Fruit fly (Drosophila melanogaster) whole organism, embryonic: Measurements from ENCODE around the gene CG6040.

Source experiments
- Asciz ChIP-seq: fragments of 200-800 bp; sonication (Bioruptor generic); optimal IDR thresholded peaks from 2 replicates; lab custom pipeline; 2017; ENCODE audit warnings: missing biosample characterization, mild to moderate bottlenecking, missing genetic modification characterization, missing genetic modification reagents
- CG10147 ChIP-seq: fragments of 200-800 bp; sonication (Bioruptor generic); optimal IDR thresholded peaks from 2 replicates; lab custom pipeline; 2019; ENCODE audit warnings: missing biosample characterization, mild to moderate bottlenecking, missing genetic modification characterization, moderate library complexity
- CG10565 ChIP-seq: fragments of 200-800 bp; sonication (Bioruptor generic); optimal IDR thresholded peaks from 3 replicates; lab custom pipeline; 2016; ENCODE audit warnings: missing biosample characterization, mild to moderate bottlenecking, missing genetic modification characterization
- CG11560 ChIP-seq: fragments of 200-800 bp; sonication (Bioruptor generic); IDR thresholded peaks from 3 replicates; pipeline ENCODE4 v1.3.6; 2022; ENCODE audit warnings: missing biosample characterization, missing genetic modification characterization
- CG12391 ChIP-seq: fragments of 200-800 bp; sonication (Bioruptor generic); optimal IDR thresholded peaks from 3 replicates; lab custom pipeline; 2018; ENCODE audit warnings: missing biosample characterization, mild to moderate bottlenecking, missing genetic modification characterization, moderate library complexity
- CG12659 ChIP-seq: fragments of 200-800 bp; sonication (Bioruptor generic); optimal IDR thresholded peaks from 3 replicates; lab custom pipeline; 2017; ENCODE audit warnings: mild to moderate bottlenecking, missing biosample characterization, missing genetic modification reagents, missing genetic modification characterization
- CG18011 ChIP-seq: fragments of 200-800 bp; sonication (Bioruptor generic); optimal IDR thresholded peaks from 2 replicates; lab custom pipeline; 2017; ENCODE audit warnings: missing biosample characterization, missing genetic modification characterization, mild to moderate bottlenecking, moderate library complexity, missing genotype
- CG2889 ChIP-seq: fragments of 200-800 bp; sonication (Bioruptor generic); IDR thresholded peaks from 3 replicates; pipeline ENCODE4 v1.3.6; 2022; ENCODE audit warnings: missing biosample characterization, missing genetic modification characterization
- CG32532 ChIP-seq: fragments of 200-800 bp; sonication (Bioruptor generic); IDR thresholded peaks from 2 replicates; pipeline ENCODE4 v1.3.6; 2022; ENCODE audit warnings: missing biosample characterization, missing genetic modification characterization
- CG42726 ChIP-seq: fragments of 200-800 bp; sonication (Bioruptor generic); IDR thresholded peaks from 2 replicates; pipeline ENCODE4 v1.3.6; 2022; ENCODE audit warnings: missing biosample characterization, missing genetic modification characterization; ENCODE audit not compliant: partially characterized antibody
- CG6175 ChIP-seq: fragments of 200-800 bp; sonication (Bioruptor generic); IDR thresholded peaks from 3 replicates; pipeline ENCODE4 v1.3.6; 2022; ENCODE audit warnings: missing biosample characterization, missing genetic modification characterization
- CG7839 ChIP-seq: fragments of 200-800 bp; sonication (Bioruptor generic); optimal IDR thresholded peaks from 3 replicates; lab custom pipeline; 2018; ENCODE audit warnings: missing biosample characterization, mild to moderate bottlenecking, missing genetic modification characterization, moderate library complexity
- CG8944 ChIP-seq: fragments of 200-800 bp; sonication (Bioruptor generic); optimal IDR thresholded peaks from 3 replicates; lab custom pipeline; 2016; ENCODE audit warnings: missing biosample characterization, missing genetic modification characterization
- CG9797 ChIP-seq: fragments of 200-800 bp; sonication (Bioruptor generic); optimal IDR thresholded peaks from 3 replicates; lab custom pipeline; 2018; ENCODE audit warnings: missing biosample characterization, mild to moderate bottlenecking, missing genetic modification characterization
- Camta ChIP-seq: fragments of 200-800 bp; sonication (Bioruptor generic); optimal IDR thresholded peaks from 2 replicates; lab custom pipeline; 2016; ENCODE audit warnings: missing biosample characterization, missing genetic modification characterization
- Dfd ChIP-seq, 2 experiments: fragments of >200 bp; optimal IDR thresholded peaks; 2 replicates each; lab custom pipeline; 2017; ENCODE audit warnings: missing biosample characterization in 2 of 2, missing genetic modification characterization in 2 of 2
- Doc2 ChIP-seq: fragments of 200-800 bp; sonication (Bioruptor generic); IDR thresholded peaks from 2 replicates; pipeline ENCODE4 v1.3.6; 2022; ENCODE audit warnings: missing biosample characterization, missing genetic modification characterization
- Gug ChIP-seq: fragments of 200-800 bp; sonication (Bioruptor generic); IDR thresholded peaks from 4 replicates; pipeline ENCODE4 v1.3.6; 2022; ENCODE audit warnings: missing biosample characterization, missing genetic modification characterization
- H2.0 ChIP-seq: fragments of 200-800 bp; sonication (Bioruptor generic); IDR thresholded peaks from 2 replicates; pipeline ENCODE4 v1.3.6; 2022; ENCODE audit warnings: missing biosample characterization, missing genetic modification characterization
- HHEX ChIP-seq: fragments of 200-800 bp; sonication (Bioruptor generic); optimal IDR thresholded peaks from 3 replicates; lab custom pipeline; 2017; ENCODE audit warnings: missing biosample characterization, mild to moderate bottlenecking, missing genetic modification characterization, missing genetic modification reagents
- HLHmδ ChIP-seq: fragments of 200-800 bp; sonication (Bioruptor generic); optimal IDR thresholded peaks from 2 replicates; lab custom pipeline; 2018; ENCODE audit warnings: missing biosample characterization, mild to moderate bottlenecking, missing genetic modification characterization, moderate library complexity
- Hand ChIP-seq: fragments of 200-800 bp; sonication (Bioruptor generic); optimal IDR thresholded peaks from 2 replicates; lab custom pipeline; 2017; ENCODE audit warnings: mild to moderate bottlenecking, missing biosample characterization, missing genetic modification reagents, missing genetic modification characterization
- HmgD ChIP-seq: fragments of 200-800 bp; sonication (Bioruptor generic); optimal IDR thresholded peaks from 3 replicates; lab custom pipeline; 2016; ENCODE audit warnings: missing biosample characterization, missing genetic modification characterization
- HmgZ ChIP-seq: fragments of 200-800 bp; sonication (Bioruptor generic); optimal IDR thresholded peaks from 2 replicates; lab custom pipeline; 2018; ENCODE audit warnings: missing biosample characterization, mild to moderate bottlenecking, missing genetic modification characterization
- Hr39 ChIP-seq: fragments of >200 bp; optimal IDR thresholded peaks from 2 replicates; lab custom pipeline; 2017
- Sox102F ChIP-seq: fragments of 200-800 bp; sonication (Bioruptor generic); optimal IDR thresholded peaks from 2 replicates; lab custom pipeline; 2018; ENCODE audit warnings: missing biosample characterization, mild to moderate bottlenecking, missing genetic modification characterization, moderate library complexity
- Sry-δ ChIP-seq: fragments of 200-800 bp; sonication (Bioruptor generic); optimal IDR thresholded peaks from 2 replicates; lab custom pipeline; 2016; ENCODE audit warnings: missing biosample characterization, missing genetic modification characterization
- ac ChIP-seq: fragments of 200-800 bp; sonication (Bioruptor generic); optimal IDR thresholded peaks from 3 replicates; lab custom pipeline; 2017; ENCODE audit warnings: missing biosample characterization, mild to moderate bottlenecking, missing genetic modification characterization
- amos ChIP-seq: fragments of 200-800 bp; sonication (Bioruptor generic); IDR thresholded peaks from 2 replicates; pipeline ENCODE4 v1.3.6; 2022; ENCODE audit warnings: missing biosample characterization, missing genetic modification characterization; ENCODE audit not compliant: partially characterized antibody
- bsh ChIP-seq, 2 experiments: fragments of 200-800 bp; sonication (Bioruptor generic); optimal IDR thresholded peaks; 2 replicates each; lab custom pipeline; 2017 to 2018; ENCODE audit warnings: mild to moderate bottlenecking in 2 of 2, missing biosample characterization in 2 of 2, missing genetic modification characterization in 2 of 2, moderate library complexity in 1 of 2
- chinmo ChIP-seq: fragments of 200-800 bp; sonication (Bioruptor generic); IDR thresholded peaks from 4 replicates; pipeline ENCODE4 v1.3.6; 2022; ENCODE audit warnings: missing biosample characterization, missing genetic modification characterization; ENCODE audit not compliant: partially characterized antibody
- ci ChIP-seq: fragments of 200-800 bp; sonication (Bioruptor generic); IDR thresholded peaks from 3 replicates; pipeline ENCODE4 v1.3.6; 2022; ENCODE audit warnings: missing biosample characterization, missing genetic modification characterization
- crp ChIP-seq, 2 experiments: fragments of 200-800 bp; sonication (Bioruptor generic); optimal IDR thresholded peaks; 2 replicates in 1 of 2; 3 replicates in 1 of 2; lab custom pipeline; 2017; ENCODE audit warnings: missing biosample characterization in 2 of 2, missing genetic modification characterization in 2 of 2, mild to moderate bottlenecking in 1 of 2, moderate library complexity in 1 of 2
- eyg ChIP-seq: fragments of 200-800 bp; sonication (Bioruptor generic); optimal IDR thresholded peaks from 3 replicates; lab custom pipeline; 2016; ENCODE audit warnings: missing biosample characterization, missing genetic modification characterization
- gfzf ChIP-seq: fragments of 200-800 bp; sonication (Bioruptor generic); optimal IDR thresholded peaks from 2 replicates; lab custom pipeline; 2016; ENCODE audit warnings: missing biosample characterization, mild to moderate bottlenecking, missing genetic modification characterization, moderate library complexity
- grn ChIP-seq: fragments of 200-800 bp; sonication (Bioruptor generic); optimal IDR thresholded peaks from 3 replicates; lab custom pipeline; 2017; ENCODE audit warnings: missing biosample characterization, missing genetic modification characterization
- inv ChIP-seq: fragments of 200-800 bp; sonication (Bioruptor generic); IDR thresholded peaks from 2 replicates; pipeline ENCODE4 v1.3.6; 2022; ENCODE audit warnings: missing biosample characterization, missing genetic modification characterization; ENCODE audit not compliant: partially characterized antibody
- kay ChIP-seq: fragments of 200-800 bp; sonication (Bioruptor generic); optimal IDR thresholded peaks from 2 replicates; lab custom pipeline; 2016; ENCODE audit warnings: missing biosample characterization, missing genetic modification characterization
- odd ChIP-seq: fragments of 200-800 bp; sonication (Bioruptor generic); optimal IDR thresholded peaks from 2 replicates; lab custom pipeline; 2017; ENCODE audit warnings: missing biosample characterization, mild to moderate bottlenecking, missing genetic modification characterization
- pan ChIP-seq, 4 experiments: fragments of >200 bp in 3 of 4; fragments of 200-800 bp in 1 of 4; sonication (Bioruptor generic) in 1 of 4; optimal IDR thresholded peaks in 3 of 4; IDR thresholded peaks in 1 of 4; 2 replicates each; pipeline versions ENCODE4 v1.3.6 to Lab custom; 2017 to 2022; ENCODE audit warnings: missing biosample characterization in 2 of 4, missing genetic modification characterization in 2 of 4, mixed read lengths in 1 of 4
- psq ChIP-seq: fragments of 200-800 bp; sonication (Bioruptor generic); optimal IDR thresholded peaks from 2 replicates; lab custom pipeline; 2017; ENCODE audit warnings: missing biosample characterization, missing genetic modification characterization
- run ChIP-seq: fragments of 200-800 bp; sonication (Bioruptor generic); optimal IDR thresholded peaks from 3 replicates; lab custom pipeline; 2018; ENCODE audit warnings: missing biosample characterization, mild to moderate bottlenecking, missing genetic modification characterization
- sd ChIP-seq: fragments of 200-800 bp; sonication (Bioruptor generic); optimal IDR thresholded peaks from 3 replicates; lab custom pipeline; 2018; ENCODE audit warnings: missing biosample characterization, mild to moderate bottlenecking, missing genetic modification characterization, moderate library complexity
- shn ChIP-seq: fragments of 200-800 bp; sonication (Bioruptor generic); optimal IDR thresholded peaks from 3 replicates; lab custom pipeline; 2016; ENCODE audit warnings: missing biosample characterization, missing genetic modification characterization
- so ChIP-seq: fragments of 200-800 bp; sonication (Bioruptor generic); IDR thresholded peaks from 3 replicates; pipeline ENCODE4 v1.3.6; 2022; ENCODE audit warnings: missing biosample characterization, missing genetic modification characterization
- sr ChIP-seq: fragments of 200-800 bp; sonication (Bioruptor generic); IDR thresholded peaks from 3 replicates; pipeline ENCODE4 v1.3.6; 2022; ENCODE audit warnings: missing biosample characterization, missing genetic modification characterization
- ttk ChIP-seq: fragments of 200-800 bp; sonication (Bioruptor generic); IDR thresholded peaks from 2 replicates; pipeline ENCODE4 v2.1.2; 2022; ENCODE audit warnings: missing biosample characterization, missing genetic modification characterization
- usp ChIP-seq: fragments of >200 bp; optimal IDR thresholded peaks from 2 replicates; lab custom pipeline; 2017; ENCODE audit warnings: missing biosample characterization, missing genetic modification characterization

Gene CG6040

dm6 chr3R:19163972-19164819 lies 67.4 kb downstream of the CG6040 start, which contains the start of gene sqz (continued):
- no peak for TF ChIP-seq Sry-δ (GFP tag; lab: Kevin White, UChicago)
- peak; percentile 6 for TF ChIP-seq run (tag; lab: Kevin White, UChicago)
- no peak for TF ChIP-seq CG9797 (GFP tag; lab: Kevin White, UChicago)
- TF ChIP-seq CG12391 (tag; lab: Kevin White, UChicago): no peak
- no peak for TF ChIP-seq CG11560
- TF ChIP-seq CG2889 (GFP tag; lab: Robert Waterston, UW): no peak
- no peak for TF ChIP-seq Doc2 (GFP tag; lab: Robert Waterston, UW)
- TF ChIP-seq chinmo (GFP tag; lab: Robert Waterston, UW): peak; percentile 82; the same call in 3 of the 4 replicates
- TF ChIP-seq CG6175 (GFP tag; lab: Robert Waterston, UW): no peak
- peak; percentile 61; the same call in 1 of the 2 replicates for TF ChIP-seq CG32532
- TF ChIP-seq HHEX (GFP tag; lab: Kevin White, UChicago): no peak
- TF ChIP-seq crp (GFP tag; optimal IDR thresholded peaks at IDR 0.05; lab: Kevin White, UChicago): no peak
- TF ChIP-seq amos: peak; percentile 25; the same call in 1 of the 2 replicates
- TF ChIP-seq ttk (GFP tag; lab: Robert Waterston, UW): no peak
- TF ChIP-seq HmgD (GFP tag; lab: Kevin White, UChicago): peak; percentile 15
- TF ChIP-seq pan (optimal IDR thresholded peaks at IDR 0.05; lab: Kevin White, UChicago): no peak
- TF ChIP-seq pan (GFP tag; optimal IDR thresholded peaks at IDR 0.05 in 1 of 2, IDR thresholded peaks at IDR 0.05 in 1 of 2): no peak
- no peak for TF ChIP-seq shn (GFP tag; lab: Kevin White, UChicago)
- no peak for TF ChIP-seq grn
- TF ChIP-seq Gug (GFP tag; lab: Robert Waterston, UW): no peak
- peak; percentile 43 for TF ChIP-seq sd (tag; lab: Kevin White, UChicago)
- TF ChIP-seq H2.0 (GFP tag; lab: Robert Waterston, UW): no peak
- no peak for TF ChIP-seq HLHmδ (GFP tag; lab: Kevin White, UChicago)
- TF ChIP-seq CG10565 (GFP tag; lab: Kevin White, UChicago): no peak
- no peak for TF ChIP-seq Dfd (GFP tag; optimal IDR thresholded peaks at IDR 0.05; lab: Kevin White, UChicago)
- TF ChIP-seq Hand (GFP tag; lab: Kevin White, UChicago): no peak
- TF ChIP-seq ac (GFP tag; lab: Kevin White, UChicago): no peak
- no peak for TF ChIP-seq inv (GFP tag; lab: Robert Waterston, UW)
- peak; percentile 2 for TF ChIP-seq HmgZ
- peak; percentile 26 for TF ChIP-seq odd
- TF ChIP-seq Hr39 (lab: Kevin White, UChicago): no peak
- TF ChIP-seq so (GFP tag; lab: Robert Waterston, UW): peak; percentile 42; the same call in 1 of the 3 replicates
- peak; percentile 33 for TF ChIP-seq Asciz (GFP tag; lab: Kevin White, UChicago)
- no peak for TF ChIP-seq usp (GFP tag; lab: Kevin White, UChicago)
- no peak for TF ChIP-seq Sox102F
- TF ChIP-seq ci: peak; percentile 84
- no peak; the same call in 2 of the 3 replicates for TF ChIP-seq sr (GFP tag; lab: Robert Waterston, UW)
- no peak for TF ChIP-seq CG12659
- TF ChIP-seq gfzf (GFP tag; lab: Kevin White, UChicago): no peak
- no peak for TF ChIP-seq kay
- no peak for TF ChIP-seq eyg (GFP tag; lab: Kevin White, UChicago)
- TF ChIP-seq bsh (GFP tag; optimal IDR thresholded peaks at IDR 0.05; lab: Kevin White, UChicago): peak in 1 of 2 experiments; percentile 84
- no peak for TF ChIP-seq CG18011 (GFP tag; lab: Kevin White, UChicago)
- no peak for TF ChIP-seq Camta (GFP tag; lab: Kevin White, UChicago)
- TF ChIP-seq psq: peak; percentile 50
- TF ChIP-seq CG42726 (GFP tag; lab: Robert Waterston, UW): no peak; the same call in 1 of the 2 replicates
- no peak for TF ChIP-seq CG10147 (GFP tag; lab: Kevin White, UChicago)
- no peak for TF ChIP-seq CG7839
- no peak for TF ChIP-seq CG8944 (GFP tag; lab: Kevin White, UChicago)
